Fruit fly (Drosophila melanogaster) ovary, adult (tissue): ENCODE measurements around the gene CG18530.

Experiments used
- CG17801 ChIP-seq: fragments of 200-800 bp; optimal IDR thresholded peaks from 2 replicates; lab custom pipeline; 2019; ENCODE audit warnings: missing biosample characterization, mild to moderate bottlenecking, missing genetic modification characterization, moderate library complexity; ENCODE audit not compliant: partially characterized antibody

CG18530 gene

dm6 chr3R:12633059-12633458, at the start of gene CG18530:
CG18530 (plus strand) TSS chr3R:12633359.
- TF ChIP-seq CG17801: no peak

- no peak for TF ChIP-seq CG17801
Observed at dm6 chr3R:12591672-12592071, 41.5 kb upstream of the CG18530 start.

DNA sequence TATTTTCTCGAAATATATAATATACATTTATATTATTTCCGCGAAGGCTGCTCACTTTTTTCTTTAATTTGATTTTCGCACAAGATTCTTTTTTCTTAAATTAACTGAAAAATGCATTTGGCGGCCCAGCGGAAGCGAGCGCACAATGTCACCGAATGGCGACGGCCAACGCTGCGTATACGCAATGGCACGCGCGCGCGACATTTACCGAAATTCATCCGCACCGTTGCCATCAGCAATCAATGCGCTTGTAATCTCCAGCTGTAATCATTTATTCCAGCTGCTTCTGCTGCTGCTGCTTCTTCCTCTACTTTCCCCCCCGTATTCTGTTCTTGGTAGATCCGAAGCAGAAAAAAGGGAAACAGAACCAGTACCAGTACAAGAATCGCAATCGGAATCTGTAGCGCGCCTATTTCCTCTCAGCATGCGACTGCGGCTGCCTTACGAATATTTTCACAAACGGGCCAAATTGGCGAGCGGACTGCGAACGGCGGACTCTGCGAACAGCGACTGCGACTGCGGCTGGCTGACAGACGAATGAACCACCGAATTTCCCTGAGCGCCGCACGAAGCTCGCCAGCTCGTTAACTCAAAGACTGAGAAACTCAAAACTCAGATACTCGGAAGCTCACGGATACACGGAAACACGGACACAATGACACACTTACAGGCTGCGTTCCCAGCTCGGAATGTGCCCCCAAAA, 37.8 kb upstream of the CG18530 start, which contains the start of gene Octbeta2R:
Gene Octbeta2R, minus strand, starts transcription at position 539 of the 703 bp plus-strand sequence.
- no peak for TF ChIP-seq CG17801

DNA sequence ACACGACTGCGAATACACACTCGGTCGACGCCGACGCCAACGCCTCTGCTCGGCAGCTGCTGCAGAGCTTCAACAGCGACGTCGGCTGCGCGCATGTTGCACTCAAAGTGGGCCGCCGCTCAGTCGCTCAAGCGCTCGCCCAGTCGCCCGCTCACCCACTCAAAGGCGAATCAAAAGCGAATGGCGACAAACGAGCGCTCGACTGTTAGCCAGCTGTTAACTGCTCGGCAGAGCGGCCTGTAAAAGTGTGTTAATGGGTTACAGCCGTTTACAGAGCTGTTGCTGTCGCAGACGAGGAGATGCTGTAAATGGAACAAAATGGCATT, 37.3 kb upstream of the CG18530 start:
- TF ChIP-seq CG17801: no peak

DNA sequence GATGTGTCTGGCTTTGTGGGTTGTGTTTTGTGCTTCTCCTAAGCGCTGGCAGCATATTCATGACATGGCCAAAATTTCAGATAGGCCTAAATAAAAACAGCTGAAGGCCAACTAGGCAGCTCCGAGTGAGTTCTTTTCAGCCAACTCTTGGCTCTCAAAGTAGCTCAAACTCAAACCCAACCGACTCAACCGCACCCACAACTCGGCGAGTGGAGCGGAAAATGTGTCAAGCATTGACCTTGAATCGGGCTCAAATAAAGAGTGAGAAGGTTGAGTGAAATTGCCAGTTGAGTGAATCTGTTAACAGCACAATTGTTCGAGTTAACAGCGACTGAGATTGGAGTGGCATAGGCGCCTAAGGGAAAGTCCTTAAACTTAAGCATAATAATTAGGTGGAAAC, 21.2 kb upstream of the CG18530 start:
- TF ChIP-seq CG17801: no peak

- no peak for TF ChIP-seq CG17801
Observed at dm6 chr3R:12615553-12615952, 17.6 kb upstream of the CG18530 start.

dm6 chr3R:12622778-12623177, 10.4 kb upstream of the CG18530 start:
- no peak for TF ChIP-seq CG17801

dm6 chr3R:12624913-12625312, 8.2 kb upstream of the CG18530 start:
- no peak for TF ChIP-seq CG17801

dm6 chr3R:12626674-12627382, 6.3 kb upstream of the CG18530 start:
- TF ChIP-seq CG17801: no peak

DNA sequence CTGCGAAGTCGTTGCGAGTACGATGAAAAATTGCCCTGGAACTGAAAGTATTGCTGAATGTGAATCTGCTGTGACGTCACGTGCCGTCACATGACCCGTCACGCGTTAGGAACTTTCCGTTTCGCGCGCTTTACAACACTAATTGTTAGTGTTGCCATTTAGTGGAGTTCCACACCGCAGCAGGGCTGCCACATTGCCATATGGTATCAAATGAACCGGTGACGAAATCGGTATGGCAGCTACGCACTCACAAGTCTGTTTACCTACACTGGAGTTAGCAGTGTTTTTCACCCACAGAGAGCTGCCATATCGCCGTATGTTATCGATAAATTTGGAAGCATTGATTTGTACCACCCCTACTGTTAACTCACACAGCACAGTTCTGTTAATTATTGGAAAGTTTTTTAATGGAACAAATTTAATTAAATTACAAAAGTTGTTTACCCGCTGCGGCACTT, 5.4 kb upstream of the CG18530 start, which contains the start of the genes Vha55 and Snx3:
Gene Vha55, minus strand, starts transcription at position 139 of the 458 bp plus-strand sequence.
Gene Snx3, plus strand, starts transcription at position 341 of the 458 bp plus-strand sequence.
- peak; percentile 27 for TF ChIP-seq CG17801

DNA sequence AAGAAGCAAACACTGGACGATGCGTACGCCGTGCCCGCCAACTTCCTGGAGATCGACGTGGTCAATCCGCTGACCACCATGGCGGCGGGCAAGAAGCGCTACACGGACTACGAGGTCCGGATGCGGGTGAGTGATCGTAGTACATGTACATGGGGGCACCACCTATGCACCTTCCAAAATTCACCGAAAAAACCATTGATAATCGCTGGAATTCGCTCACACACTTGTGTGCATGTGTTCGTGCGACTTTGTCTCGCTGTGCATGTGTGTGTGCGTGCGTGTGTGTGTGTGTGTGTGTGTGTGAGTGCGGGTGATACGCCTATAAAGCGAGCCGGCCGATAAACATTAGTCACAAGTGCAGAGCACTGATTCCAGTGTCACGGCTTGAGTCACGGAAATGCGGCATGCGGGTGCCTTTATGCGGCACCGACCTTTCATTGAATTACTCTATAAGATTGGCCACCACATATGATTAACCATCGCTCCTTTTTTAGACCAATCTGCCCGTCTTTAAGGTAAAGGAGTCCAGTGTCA, 4.7 kb upstream of the CG18530 start:
- TF ChIP-seq CG17801: no peak

dm6 chr3R:12630369-12630768, 2.8 kb upstream of the CG18530 start, which contains the start of gene Not10:
Not10 (plus strand) TSS chr3R:12630647.
- peak; percentile 29 for TF ChIP-seq CG17801

DNA sequence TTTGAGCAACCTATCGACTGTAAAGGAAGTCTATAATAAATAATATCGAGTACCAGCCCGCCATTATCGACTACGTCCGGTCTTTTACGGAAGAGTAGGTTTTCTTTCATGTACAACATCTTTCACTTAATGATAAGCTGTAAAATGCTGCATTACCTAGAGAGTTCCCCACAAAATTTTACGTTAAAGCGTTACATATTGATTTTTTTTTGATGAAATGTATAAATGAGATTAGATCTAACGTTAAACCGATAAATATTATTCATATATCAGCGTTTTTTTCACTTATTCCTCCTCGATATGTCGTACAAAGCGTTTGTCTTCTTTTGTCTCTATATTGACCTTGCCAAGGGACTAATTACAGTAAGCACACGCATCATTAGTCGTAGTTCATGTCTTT, 1.5 kb downstream of the CG18530 start, which contains the start of gene CG11598:
Gene CG11598, plus strand, starts transcription at position 301 of the 400 bp plus-strand sequence.
- no peak for TF ChIP-seq CG17801

DNA sequence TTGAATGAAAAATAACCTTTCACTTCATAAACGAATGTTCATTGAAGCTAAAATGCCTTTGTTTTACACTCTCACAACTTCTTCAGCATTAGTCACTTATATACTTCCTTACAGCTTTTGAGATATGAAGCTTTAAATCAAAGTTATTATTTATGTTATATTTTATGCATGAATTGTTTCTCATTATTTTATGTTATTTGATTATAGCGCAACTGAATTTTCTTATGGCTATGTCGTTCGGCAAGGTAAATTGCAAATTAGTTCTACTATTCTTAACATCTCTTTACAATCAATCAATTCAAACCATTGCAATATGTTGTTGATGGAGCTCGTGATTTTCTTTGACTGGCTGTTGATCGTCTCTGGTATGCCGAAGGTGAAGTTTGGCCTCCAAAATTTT, 3.1 kb downstream of the CG18530 start, which contains the start of gene CG11600:
Gene CG11600, plus strand, starts transcription at position 301 of the 400 bp plus-strand sequence.
- no peak for TF ChIP-seq CG17801

- TF ChIP-seq CG17801: no peak
Observed at dm6 chr3R:12637961-12638531, 4.9 kb downstream of the CG18530 start, which contains the start of gene CG11608. CG11608 (plus strand) TSS chr3R:12638481.

DNA sequence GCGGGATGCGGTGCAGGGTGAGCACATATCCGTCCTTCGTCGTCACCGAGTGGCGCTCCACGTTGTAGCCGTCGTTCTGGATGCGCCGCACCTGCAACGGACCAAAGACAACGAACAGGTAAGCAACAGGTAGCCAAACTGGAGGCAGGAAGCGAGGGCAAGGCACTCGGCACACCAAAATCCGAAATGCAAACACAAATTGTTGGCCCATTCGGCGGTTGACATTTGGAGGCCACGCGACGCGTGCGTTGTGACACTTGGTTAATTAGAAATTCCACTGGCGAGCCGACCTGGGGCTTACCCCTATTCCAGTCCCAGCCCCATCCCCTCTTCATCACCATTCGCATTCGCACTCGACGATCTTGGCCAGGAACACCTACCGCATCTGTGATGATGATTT, 8.5 kb downstream of the CG18530 start:
- TF ChIP-seq CG17801: no peak

DNA sequence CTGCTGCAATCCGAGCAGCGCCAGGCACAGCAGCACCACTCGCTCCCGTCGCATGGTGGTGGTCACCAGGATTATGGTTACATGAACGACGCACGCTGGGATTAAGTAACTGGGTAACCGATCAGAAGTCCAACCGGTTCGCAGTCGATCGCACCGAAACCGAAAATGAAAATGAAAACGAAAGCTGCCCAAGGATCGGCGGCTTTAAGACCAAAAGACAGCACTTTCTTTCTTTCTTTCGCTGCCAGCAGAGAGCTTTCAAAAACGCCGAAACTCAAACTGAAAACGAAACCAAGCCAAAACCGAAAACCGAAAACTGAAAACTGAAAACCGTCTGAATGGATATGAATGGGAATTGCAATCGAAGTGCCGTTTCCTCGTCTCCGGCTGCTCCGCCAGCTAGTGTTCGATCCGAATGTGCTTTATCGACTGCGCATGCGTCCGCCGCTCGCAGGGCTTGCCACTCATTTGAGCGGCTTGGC, 8.9 kb downstream of the CG18530 start, which contains the start of gene CG6753:
Gene CG6753, minus strand, starts transcription at position 432 of the 482 bp plus-strand sequence.
- TF ChIP-seq CG17801: no peak
